Fruit fly (Drosophila melanogaster): ENCODE measurements around the gene NijA.
A peak's percentile ranks its signal among the peaks of the same experiment; 100 is the strongest.

Gene NijA

dm6 chr3L:10665433-10666150, 31.1 kb downstream of the NijA start (continued):
- TF ChIP-seq CG42726 (GFP tag; IDR thresholded peaks at IDR 0.05; ENCODE audit: partially characterized antibody) (no peak), BEAF-32 (GFP tag; optimal IDR thresholded peaks at IDR 0.05) (peak; percentile 21), Hmx (GFP tag; optimal IDR thresholded peaks at IDR 0.05) (peak; percentile 87), CG11560 (tag; IDR thresholded peaks at IDR 0.05) (peak; percentile 73; the same call in 2 of the 3 replicates), jumu (GFP tag; optimal IDR thresholded peaks at IDR 0.05) (peak; percentile 91), yki (optimal IDR thresholded peaks at IDR 0.05) (peak; percentile 58), CG43689 (GFP tag; IDR thresholded peaks at IDR 0.05) (peak; percentile 67; the same call in 1 of the 2 replicates), Deaf1 (tag; optimal IDR thresholded peaks at IDR 0.05) (peak; percentile 87), vfl (GFP tag; optimal IDR thresholded peaks at IDR 0.05) (peak; percentile 83), CG17829 (tag; optimal IDR thresholded peaks at IDR 0.05) (peak; percentile 99), tgo (GFP tag; IDR thresholded peaks at IDR 0.05) (peak; percentile 93), cg (GFP tag; optimal IDR thresholded peaks at IDR 0.05) (peak; percentile 94), hkb (optimal IDR thresholded peaks at IDR 0.05) (no peak), hkb (GFP tag; IDR thresholded peaks at IDR 0.05) (peak; percentile 95), CG6854 (GFP tag; optimal IDR thresholded peaks at IDR 0.05) (peak; percentile 97), grau (tag; optimal IDR thresholded peaks at IDR 0.05) (peak; percentile 97), pros (GFP tag; optimal IDR thresholded peaks at IDR 0.05) (peak; percentile 92), H2.0 (GFP tag; IDR thresholded peaks at IDR 0.05) (peak; percentile 88), CG8089 (GFP tag; optimal IDR thresholded peaks at IDR 0.05) (peak; percentile 76), bbx (GFP tag; IDR thresholded peaks at IDR 0.05; ENCODE audit: partially characterized antibody) (no peak), Xrp1 (GFP tag; IDR thresholded peaks at IDR 0.05) (peak; percentile 98), CG9876 (GFP tag; optimal IDR thresholded peaks at IDR 0.05) (peak; percentile 44), CG17359 (tag; optimal IDR thresholded peaks at IDR 0.05) (peak; percentile 98), ac (GFP tag; optimal IDR thresholded peaks at IDR 0.05) (peak; percentile 97), CG15514 (GFP tag; optimal IDR thresholded peaks at IDR 0.05) (peak; percentile 87), CG7987 (GFP tag; optimal IDR thresholded peaks at IDR 0.05) (peak; percentile 89), gro (GFP tag; optimal IDR thresholded peaks at IDR 0.05) (peak; percentile 81), ash1 (GFP tag; optimal IDR thresholded peaks at IDR 0.05) (peak; percentile 66), cas (GFP tag; IDR thresholded peaks at IDR 0.05) (peak; percentile 75), CG2678 (tag; optimal IDR thresholded peaks at IDR 0.05) (peak; percentile 99), usp (GFP tag; optimal IDR thresholded peaks at IDR 0.05) (no peak), Mes4 (GFP tag; optimal IDR thresholded peaks at IDR 0.05) (peak; percentile 84), amos (GFP tag; IDR thresholded peaks at IDR 0.05; ENCODE audit: partially characterized antibody) (no peak), Ada2b (GFP tag; IDR thresholded peaks at IDR 0.05) (peak; percentile 84), CG13296 (GFP tag; optimal IDR thresholded peaks at IDR 0.05) (peak; percentile 98), E2f1 (GFP tag; IDR thresholded peaks at IDR 0.05) (peak; percentile 95), CG8359 (GFP tag; optimal IDR thresholded peaks at IDR 0.05; ENCODE audit: borderline replicate concordance) (peak; percentile 91), CG1233 (GFP tag; optimal IDR thresholded peaks at IDR 0.05) (peak; percentile 98), ken (GFP tag; IDR thresholded peaks at IDR 0.05) (peak; percentile 75), croc (GFP tag; conservative IDR thresholded peaks at IDR 0.05) (peak; percentile 93), CG7372 (GFP tag; IDR thresholded peaks at IDR 0.05) (peak; percentile 90), Spps (tag; optimal IDR thresholded peaks at IDR 0.05) (peak; percentile 97), dm (GFP tag; optimal IDR thresholded peaks at IDR 0.05) (peak; percentile 71), Aef1 (GFP tag; IDR thresholded peaks at IDR 0.05) (peak; percentile 84), Awh (GFP tag; IDR thresholded peaks at IDR 0.05) (peak; percentile 87), CG4820 (GFP tag; optimal IDR thresholded peaks at IDR 0.05) (peak; percentile 94), CG12744 (GFP tag; optimal IDR thresholded peaks at IDR 0.05) (peak; percentile 85), Bgb (GFP tag; IDR thresholded peaks at IDR 0.05; ENCODE audit: partially characterized antibody) (no peak), chinmo (GFP tag; IDR thresholded peaks at IDR 0.05; ENCODE audit: partially characterized antibody) (peak; percentile 66; the same call in 3 of the 4 replicates), Ptx1 (GFP tag; IDR thresholded peaks at IDR 0.05) (peak; percentile 93)
